Fruit fly (Drosophila melanogaster): ENCODE data around the gene CG31431.

Gene CG31431

dm6 chr3R:21885450-21885849, 15.0 kb downstream of the CG31431 start, which contains the start of gene CG17819:
CG17819 (minus strand) TSS chr3R:21885550.
- TF ChIP-seq Rel (GFP tag; optimal IDR thresholded peaks at IDR 0.05) = no peak
- no peak for TF ChIP-seq Rel (tag; optimal IDR thresholded peaks at IDR 0.05)
- TF ChIP-seq foxo (GFP tag; optimal IDR thresholded peaks at IDR 0.05) = no peak
- TF ChIP-seq br (GFP tag; optimal IDR thresholded peaks at IDR 0.05) = no peak
- no peak for TF ChIP-seq Dif (GFP tag; optimal IDR thresholded peaks at IDR 0.05; ENCODE audit: partially characterized antibody)
- no peak for TF ChIP-seq Myc (optimal IDR thresholded peaks at IDR 0.05)
- no peak for TF ChIP-seq sv (GFP tag; optimal IDR thresholded peaks at IDR 0.05)
- TF ChIP-seq ey (GFP tag; optimal IDR thresholded peaks at IDR 0.05) = no peak
- TF ChIP-seq Vsx2 (GFP tag; optimal IDR thresholded peaks at IDR 0.05; ENCODE audit: partially characterized antibody) = no peak
- TF ChIP-seq psq (GFP tag; optimal IDR thresholded peaks at IDR 0.05) = no peak
- no peak for TF ChIP-seq Sp1 (GFP tag; optimal IDR thresholded peaks at IDR 0.05)
- TF ChIP-seq Mio (GFP tag; optimal IDR thresholded peaks at IDR 0.05) = no peak
- no peak for TF ChIP-seq HLH106 (tag; optimal IDR thresholded peaks at IDR 0.05)
- no peak for TF ChIP-seq CrebA (GFP tag; optimal IDR thresholded peaks at IDR 0.05; ENCODE audit: borderline replicate concordance)
- no peak for TF ChIP-seq Hr78 (GFP tag; optimal IDR thresholded peaks at IDR 0.05)
- no peak for TF ChIP-seq sage (GFP tag; optimal IDR thresholded peaks at IDR 0.05)

- TF ChIP-seq pan (optimal IDR thresholded peaks at IDR 0.05) = no peak
- peak; percentile 80 for TF ChIP-seq Vsx2 (GFP tag; optimal IDR thresholded peaks at IDR 0.05; ENCODE audit: partially characterized antibody)
- peak; percentile 24 for TF ChIP-seq Hnf4 (GFP tag; optimal IDR thresholded peaks at IDR 0.05)
These were observed 16.5 kb downstream of the CG31431 start, which contains the start of the genes CG6678 and dnd for dm6 chr3R:21886861-21887587. CG6678 (plus strand) TSS chr3R:21887029. dnd (minus strand) TSS chr3R:21887355.

- TF ChIP-seq pan (optimal IDR thresholded peaks at IDR 0.05) (no peak), rgr (GFP tag; optimal IDR thresholded peaks at IDR 0.05) (peak; percentile 16), h (GFP tag; optimal IDR thresholded peaks at IDR 0.05) (no peak), HLH106 (tag; optimal IDR thresholded peaks at IDR 0.05) (peak; percentile 37), Hnf4 (GFP tag; optimal IDR thresholded peaks at IDR 0.05) (peak; percentile 19), ey (GFP tag; optimal IDR thresholded peaks at IDR 0.05) (peak; percentile 33), Hr83 (GFP tag; optimal IDR thresholded peaks at IDR 0.05; ENCODE audit: poor library complexity, severe bottlenecking) (no peak), dmrt93B (GFP tag; optimal IDR thresholded peaks at IDR 0.05) (no peak), Dif (GFP tag; optimal IDR thresholded peaks at IDR 0.05; ENCODE audit: partially characterized antibody) (no peak), jim (GFP tag; optimal IDR thresholded peaks at IDR 0.05) (no peak), foxo (GFP tag; optimal IDR thresholded peaks at IDR 0.05) (peak in 1 of 2 experiments; percentile 53), dsf (GFP tag; optimal IDR thresholded peaks at IDR 0.05; ENCODE audit: borderline replicate concordance) (no peak), tai (GFP tag; optimal IDR thresholded peaks at IDR 0.05) (no peak), Rel (GFP tag; optimal IDR thresholded peaks at IDR 0.05) (no peak), Rel (tag; optimal IDR thresholded peaks at IDR 0.05) (no peak), CG32264 (GFP tag; optimal IDR thresholded peaks at IDR 0.05) (no peak), brk (GFP tag; optimal IDR thresholded peaks at IDR 0.05) (no peak), Jra (GFP tag; optimal IDR thresholded peaks at IDR 0.05) (no peak), Dfd (GFP tag; optimal IDR thresholded peaks at IDR 0.05) (no peak), Mio (GFP tag; optimal IDR thresholded peaks at IDR 0.05) (no peak), fru (GFP tag; optimal IDR thresholded peaks at IDR 0.05) (peak; percentile 56), sv (GFP tag; optimal IDR thresholded peaks at IDR 0.05) (no peak), psq (GFP tag; optimal IDR thresholded peaks at IDR 0.05) (no peak), CrebA (GFP tag; optimal IDR thresholded peaks at IDR 0.05; ENCODE audit: borderline replicate concordance) (no peak), sage (GFP tag; optimal IDR thresholded peaks at IDR 0.05) (no peak), woc (GFP tag; optimal IDR thresholded peaks at IDR 0.05) (peak; percentile 40), dl (GFP tag; optimal IDR thresholded peaks at IDR 0.05; ENCODE audit: insufficient read depth in 1 of 2, partially characterized antibody in 2 of 2) (no peak)
These were observed 17.1 kb downstream of the CG31431 start for dm6 chr3R:21887588-21888007.
